Fruit fly (Drosophila melanogaster): ENCODE measurements around the gene Ube4A.

DNA sequence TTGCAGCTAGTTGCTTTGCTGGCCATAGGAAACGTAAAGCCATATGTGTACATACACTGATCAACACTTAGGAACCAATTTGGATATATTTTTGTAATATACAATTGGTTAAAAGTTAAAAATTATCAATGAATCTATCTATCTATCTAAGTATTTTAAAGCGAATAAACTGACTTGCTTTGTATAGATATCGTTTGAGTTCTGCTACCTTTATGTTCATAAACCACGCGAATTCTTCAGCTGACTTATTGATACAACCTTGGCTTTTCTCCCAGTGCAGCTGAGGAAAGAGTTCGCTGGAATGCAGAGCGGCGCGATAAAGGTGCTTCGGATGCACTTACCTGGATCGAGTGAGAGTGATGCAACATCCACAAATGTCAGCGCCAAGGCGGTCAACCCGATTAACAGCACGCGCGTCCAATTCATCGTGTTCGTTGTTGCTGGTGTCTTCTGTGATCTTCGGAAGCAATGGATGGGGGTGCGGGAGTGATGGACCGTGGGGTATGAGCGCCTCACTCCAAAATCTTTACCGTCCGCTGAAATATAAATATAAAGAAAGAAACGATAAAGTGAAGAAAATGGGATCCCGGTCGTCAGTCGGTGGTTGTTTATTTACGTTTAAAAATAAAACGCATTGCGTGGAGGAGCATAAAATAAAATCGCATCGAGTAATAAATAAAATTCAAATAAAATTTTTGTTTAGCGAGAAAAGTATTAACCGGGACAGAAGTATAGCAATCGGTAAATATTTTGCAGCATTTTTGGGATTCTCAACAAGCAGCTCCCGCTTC, 43.3 kb downstream of the Ube4A start:
- TF ChIP-seq CG4318 (GFP tag; optimal IDR thresholded peaks at IDR 0.05) (no peak), Ets96B (tag; optimal IDR thresholded peaks at IDR 0.05) (peak; percentile 51)

Measured in whole organism, prepupa.